Fruit fly (Drosophila melanogaster): ENCODE data around the gene Tim17b2.

Tim17b2 gene

DNA sequence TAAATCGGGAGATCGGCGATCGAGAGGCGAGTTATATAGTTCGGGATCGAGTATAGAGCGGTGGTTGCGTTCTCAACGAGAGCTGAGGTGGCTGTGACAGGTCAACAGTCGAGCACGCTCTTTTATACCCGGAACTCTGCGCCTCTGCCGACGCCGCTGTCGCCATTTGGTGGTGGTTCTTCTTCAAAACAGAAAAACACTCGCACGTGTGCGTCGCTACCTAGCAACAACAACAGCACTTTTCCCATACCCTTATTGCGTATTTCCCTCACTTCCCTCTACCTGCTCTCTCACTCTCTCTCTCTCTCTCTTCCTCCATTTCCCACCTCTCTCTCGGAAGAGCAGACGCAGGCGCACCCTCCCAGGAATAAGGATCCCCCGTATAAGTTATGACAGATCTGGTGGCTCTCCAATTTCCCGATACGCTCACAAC is 6.4 kb upstream of the Tim17b2 start, which contains the start of gene sna:
TSS of gene sna (minus strand) at position 102 of the 433 bp plus-strand sequence.
- TF ChIP-seq CG17801 (GFP tag; optimal IDR thresholded peaks at IDR 0.05; ENCODE audit: partially characterized antibody), result no peak

- TF ChIP-seq CG17801 (GFP tag; optimal IDR thresholded peaks at IDR 0.05; ENCODE audit: partially characterized antibody), result no peak
Measured at dm6 chr2L:15479670-15480197, 4.8 kb upstream of the Tim17b2 start.

DNA sequence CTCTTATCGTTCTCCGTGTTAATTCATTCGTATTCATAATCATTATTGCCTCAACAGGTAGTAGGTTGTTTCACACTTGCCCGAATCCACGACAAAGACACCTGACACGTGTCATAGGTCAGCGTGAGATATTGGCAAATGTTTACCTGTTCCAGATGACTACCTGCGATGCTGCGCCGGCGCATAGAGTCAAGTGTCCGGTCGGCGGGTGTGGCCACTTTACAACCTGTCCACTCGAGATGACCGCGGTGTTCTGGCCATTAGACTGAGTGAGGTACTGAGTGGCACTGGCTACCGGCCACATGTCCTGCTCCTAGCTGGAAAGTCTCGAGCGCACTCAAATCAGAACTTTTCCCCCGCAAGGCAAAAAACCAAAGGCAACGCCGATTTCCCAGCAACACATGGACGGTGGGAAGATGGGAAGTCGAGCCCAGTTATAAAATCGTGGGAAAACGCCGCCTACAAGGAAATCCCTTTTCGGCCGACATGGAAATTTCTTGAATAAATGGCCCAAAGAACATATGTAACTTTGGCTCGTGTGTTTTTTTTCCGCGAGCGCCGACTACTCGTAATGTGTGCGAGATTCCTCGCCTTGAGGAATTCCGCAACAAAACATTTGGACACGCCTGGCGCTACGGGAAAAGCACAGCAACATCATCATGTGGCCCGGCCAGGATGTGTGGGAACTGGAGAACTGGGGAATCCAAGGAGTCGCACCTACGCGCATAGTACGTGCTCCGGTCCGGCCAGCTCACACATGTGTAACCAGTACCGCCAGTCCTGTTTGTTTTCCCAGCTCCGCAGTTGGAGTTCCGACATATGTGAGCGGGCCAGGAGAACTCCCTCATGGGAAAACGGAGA is 1.3 kb downstream of the Tim17b2 start:
- no peak for TF ChIP-seq CG17801 (GFP tag; optimal IDR thresholded peaks at IDR 0.05; ENCODE audit: partially characterized antibody)

DNA sequence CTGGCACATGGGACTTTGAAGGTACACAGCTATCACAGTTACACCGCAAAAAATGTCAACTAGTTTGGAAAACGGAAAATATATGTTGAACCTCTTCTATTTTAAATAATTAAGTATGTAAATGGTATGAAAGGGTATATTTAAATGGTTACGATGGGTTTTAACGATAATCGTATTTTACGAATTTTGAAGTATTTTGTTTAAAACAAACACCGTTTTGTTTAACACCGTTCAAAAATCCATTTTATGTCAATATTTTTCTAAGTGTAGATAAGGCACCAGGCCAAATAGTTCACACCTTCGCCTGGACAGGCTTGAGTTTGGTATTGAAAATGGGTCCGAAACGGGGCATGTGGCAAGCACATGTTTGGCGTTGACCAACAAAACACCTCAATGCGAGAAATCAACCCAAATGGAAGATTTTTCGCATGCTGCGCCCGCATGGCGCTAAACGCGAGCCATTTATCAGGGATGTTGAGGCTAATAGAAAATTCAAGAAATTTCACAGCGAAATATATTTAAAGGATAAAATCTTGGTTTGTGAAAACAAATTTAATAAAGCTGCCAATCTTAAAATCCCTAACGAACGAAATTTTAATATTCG is 2.1 kb downstream of the Tim17b2 start:
- no peak for TF ChIP-seq CG17801 (GFP tag; optimal IDR thresholded peaks at IDR 0.05; ENCODE audit: partially characterized antibody)

- no peak for TF ChIP-seq CG17801 (GFP tag; optimal IDR thresholded peaks at IDR 0.05; ENCODE audit: partially characterized antibody)
Measured at dm6 chr2L:15490206-15490851, 5.8 kb downstream of the Tim17b2 start.

DNA sequence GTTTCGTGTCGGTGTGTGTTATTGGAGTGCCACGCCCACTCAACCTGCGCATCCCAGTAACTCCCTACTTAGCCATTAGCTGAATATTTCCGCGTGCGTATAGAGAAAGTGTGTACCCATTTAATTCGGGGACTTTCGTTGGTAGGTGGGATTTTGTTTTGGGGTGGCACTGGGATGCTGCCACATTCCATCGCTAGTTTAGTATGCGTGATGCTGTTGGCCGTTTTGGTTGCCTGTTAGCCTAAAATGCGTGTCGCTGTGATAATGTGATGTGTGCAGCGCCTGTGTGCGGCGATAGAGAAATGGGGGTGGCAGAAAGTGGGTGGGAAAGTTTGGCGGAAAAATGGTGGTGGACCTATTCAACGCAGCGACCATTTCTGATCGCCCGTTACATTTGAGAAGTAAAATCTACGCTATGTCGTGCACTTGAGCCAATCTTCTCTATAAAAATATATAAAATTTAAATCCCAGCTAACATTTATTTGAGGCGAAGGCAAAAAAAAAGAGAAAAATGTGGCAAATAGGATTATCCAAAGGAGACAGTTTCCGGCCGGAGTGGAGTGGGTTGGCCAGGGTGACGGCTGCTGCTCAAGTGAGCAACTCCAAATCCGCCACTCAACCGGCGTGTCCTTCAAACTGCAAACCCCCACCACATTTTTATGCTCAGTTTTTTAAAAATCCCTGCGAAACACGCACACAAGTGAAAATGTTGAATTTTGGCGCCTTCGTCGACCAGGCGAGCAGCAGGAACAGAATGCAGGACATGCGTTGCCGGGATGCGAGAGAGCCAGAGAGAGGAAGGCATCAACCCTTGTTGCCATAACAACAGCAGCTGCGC is 7.0 kb downstream of the Tim17b2 start:
- no peak for TF ChIP-seq CG17801 (GFP tag; optimal IDR thresholded peaks at IDR 0.05; ENCODE audit: partially characterized antibody)

DNA sequence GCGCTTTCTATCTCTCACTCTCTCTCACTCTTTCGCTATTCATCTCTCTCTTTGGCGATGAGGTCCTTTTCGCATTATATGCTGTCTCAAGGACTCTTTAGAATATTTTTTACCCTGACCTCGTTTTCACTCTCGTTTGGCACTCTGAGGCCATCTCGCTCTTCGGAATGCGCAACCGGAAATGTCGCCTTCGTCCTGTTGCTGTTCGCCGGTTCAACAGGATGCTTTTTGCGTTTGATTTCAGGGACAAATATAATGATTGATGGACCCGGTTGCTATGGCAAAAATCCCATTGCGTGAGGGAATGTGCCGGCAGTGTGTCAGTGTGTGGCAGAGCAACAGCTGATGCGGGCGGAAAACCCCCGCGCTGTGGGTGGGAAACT is 7.6 kb downstream of the Tim17b2 start:
- TF ChIP-seq CG17801 (GFP tag; optimal IDR thresholded peaks at IDR 0.05; ENCODE audit: partially characterized antibody), result no peak

DNA sequence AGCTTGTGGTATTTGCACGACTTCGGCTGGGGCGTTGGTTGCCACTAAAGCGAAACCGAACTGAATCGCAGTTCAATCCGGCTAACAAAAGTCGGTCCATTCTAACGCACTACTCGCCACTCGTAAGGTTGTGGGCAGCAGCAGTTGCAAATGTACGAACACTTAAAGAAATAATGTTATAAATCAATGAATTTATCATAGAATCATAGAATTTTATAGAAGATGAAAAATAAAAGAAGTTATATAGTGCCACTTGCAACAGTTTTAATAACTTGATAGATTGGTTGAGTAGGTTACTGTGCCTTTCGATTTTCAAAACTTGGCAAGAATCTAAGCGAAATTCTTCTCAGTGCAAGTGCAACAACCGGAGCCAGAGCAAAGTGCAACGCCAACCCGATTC is 9.1 kb downstream of the Tim17b2 start:
- TF ChIP-seq CG17801 (GFP tag; optimal IDR thresholded peaks at IDR 0.05; ENCODE audit: partially characterized antibody), result no peak

- no peak for TF ChIP-seq CG17801 (GFP tag; optimal IDR thresholded peaks at IDR 0.05; ENCODE audit: partially characterized antibody)
Measured at dm6 chr2L:15496310-15496709, 11.8 kb downstream of the Tim17b2 start.

DNA sequence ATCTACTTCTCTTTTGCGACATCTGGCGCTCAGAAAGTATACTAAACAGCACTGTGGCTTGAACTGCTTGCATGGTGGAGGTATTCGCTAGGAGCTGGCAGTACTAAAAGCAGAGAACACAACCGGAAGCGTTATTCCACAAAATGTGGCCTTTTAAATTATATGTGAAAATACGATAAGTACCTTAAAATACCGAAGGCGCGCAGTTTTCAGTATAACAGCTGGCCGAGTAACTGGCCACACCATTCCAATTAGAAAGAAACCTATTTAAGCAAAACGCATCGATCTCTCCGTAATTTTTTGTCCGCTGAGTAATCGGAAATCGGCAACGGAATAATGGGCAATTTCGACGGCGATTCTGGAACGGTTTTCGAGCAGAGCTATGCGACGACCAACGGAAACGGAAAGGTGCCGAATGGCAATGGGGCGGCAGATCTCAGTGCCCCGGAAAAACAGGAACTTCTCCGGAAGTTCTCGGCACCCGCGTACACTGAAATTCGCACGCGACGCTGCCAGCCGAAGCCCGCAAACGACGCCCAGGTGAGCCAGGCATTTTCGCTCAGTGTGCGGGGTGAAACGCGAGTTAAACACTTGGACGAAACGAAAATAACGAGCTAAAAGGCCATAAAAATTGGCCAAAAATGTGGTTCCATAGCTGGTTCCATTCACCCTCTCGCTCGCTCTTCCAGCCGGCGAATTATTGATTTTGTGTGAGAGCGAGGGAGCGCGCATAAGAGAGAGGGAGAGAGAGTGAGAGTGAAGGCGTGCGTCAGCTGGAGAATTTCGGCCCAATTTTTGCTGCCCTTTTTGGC is 14.6 kb downstream of the Tim17b2 start, which contains the start of gene lace:
TSS of gene lace (plus strand) at position 243 of the 812 bp plus-strand sequence.
- peak; percentile 16 for TF ChIP-seq CG17801 (GFP tag; optimal IDR thresholded peaks at IDR 0.05; ENCODE audit: partially characterized antibody)

- no peak for TF ChIP-seq CG17801 (GFP tag; optimal IDR thresholded peaks at IDR 0.05; ENCODE audit: partially characterized antibody)
Measured at dm6 chr2L:15499697-15500563, 15.4 kb downstream of the Tim17b2 start.

- no peak for TF ChIP-seq CG17801 (GFP tag; optimal IDR thresholded peaks at IDR 0.05; ENCODE audit: partially characterized antibody)
Measured at dm6 chr2L:15500910-15501521, 16.5 kb downstream of the Tim17b2 start.

Data from ovary, adult (tissue).